Worm (Caenorhabditis elegans) whole organism, L4 larva: Measurements from ENCODE around the gene sqst-2.

Experiments
- D1046.2 ChIP-seq: fragments of 200-800 bp; sonication (Bioruptor generic); IDR thresholded peaks from 2 replicates; pipeline ENCODE4 v1.3.6; 2022; ENCODE audit warnings: missing genetic modification characterization, missing compliant biosample characterization
- ZK546.5 ChIP-seq, 2 experiments: sonication (generic microtip); optimal IDR thresholded peaks; 2 replicates each; lab custom pipeline; 2017; ENCODE audit warnings: missing biosample characterization in 2 of 2, missing genetic modification characterization in 2 of 2
- aha-1 ChIP-seq: fragments of 150-350 bp; peaks from one replicate; lab custom pipeline; 2014; ENCODE audit warnings: missing biosample characterization, missing genetic modification characterization
- aly-2 ChIP-seq: sonication (generic microtip); optimal IDR thresholded peaks from 2 replicates; lab custom pipeline; 2018; ENCODE audit warnings: missing biosample characterization, missing genetic modification characterization
- ama-1 ChIP-seq: fragments of 150-350 bp; optimal IDR thresholded peaks from 2 replicates; lab custom pipeline; 2014; ENCODE audit warnings: inconsistent platforms, mixed read lengths
- arid-1 ChIP-seq: fragments of 200-800 bp; sonication (Bioruptor generic); conservative IDR thresholded peaks from 2 replicates; pipeline ENCODE4 v1.3.6; 2022; ENCODE audit warnings: missing genetic modification reagents, missing genetic modification characterization, missing compliant biosample characterization
- ceh-28 ChIP-seq: fragments of 150-350 bp; optimal IDR thresholded peaks from 2 replicates; lab custom pipeline; 2014; ENCODE audit warnings: missing biosample characterization, missing genetic modification reagents, missing genetic modification characterization
- ceh-32 ChIP-seq: sonication (generic microtip); optimal IDR thresholded peaks from 2 replicates; lab custom pipeline; 2016; ENCODE audit warnings: mild to moderate bottlenecking, missing genetic modification characterization, missing compliant biosample characterization; ENCODE audit not compliant: poor library complexity
- ceh-44 ChIP-seq: fragments of 200-800 bp; sonication (Bioruptor generic); IDR thresholded peaks from 2 replicates; pipeline ENCODE4 v1.3.6; 2022; ENCODE audit warnings: missing genetic modification reagents, missing genetic modification characterization, missing compliant biosample characterization
- daf-8 ChIP-seq: fragments of 200-800 bp; sonication (Bioruptor generic); IDR thresholded peaks from 2 replicates; pipeline ENCODE4 v1.3.6; 2022; ENCODE audit warnings: missing genetic modification characterization, missing compliant biosample characterization
- dpl-1 ChIP-seq: fragments of 150-350 bp; optimal IDR thresholded peaks from 2 replicates; lab custom pipeline; 2014; ENCODE audit warnings: missing biosample characterization, missing genetic modification reagents, missing genetic modification characterization
- duxl-1 ChIP-seq: sonication (generic microtip); optimal IDR thresholded peaks from 2 replicates; lab custom pipeline; 2016; ENCODE audit warnings: mild to moderate bottlenecking, missing genetic modification characterization, moderate library complexity, missing compliant biosample characterization; ENCODE audit not compliant: poor library complexity
- egl-43 ChIP-seq: fragments of 200-800 bp; sonication (Bioruptor generic); IDR thresholded peaks from 2 replicates; pipeline ENCODE4 v1.3.6; 2022; ENCODE audit warnings: missing genetic modification reagents, missing genetic modification characterization, missing compliant biosample characterization
- fos-1 ChIP-seq: fragments of 150-350 bp; optimal IDR thresholded peaks from 2 replicates; lab custom pipeline; 2014; ENCODE audit warnings: missing biosample characterization, missing genetic modification characterization
- gei-8 ChIP-seq: fragments of 200-800 bp; sonication (Bioruptor generic); optimal IDR thresholded peaks from 2 replicates; lab custom pipeline; 2018; ENCODE audit warnings: mild to moderate bottlenecking, missing genetic modification characterization, missing compliant biosample characterization
- hlh-11 ChIP-seq: fragments of 200-800 bp; sonication (Bioruptor generic); optimal IDR thresholded peaks from 2 replicates; lab custom pipeline; 2018; ENCODE audit warnings: mild to moderate bottlenecking, missing genetic modification characterization, missing compliant biosample characterization
- lin-15B ChIP-seq: fragments of 150-350 bp; sonication (generic microtip); optimal IDR thresholded peaks from 3 replicates; lab custom pipeline; 2014; ENCODE audit warnings: missing biosample characterization, missing genetic modification characterization
- lir-3 ChIP-seq: sonication (generic microtip); optimal IDR thresholded peaks from 2 replicates; lab custom pipeline; 2016; ENCODE audit warnings: mild to moderate bottlenecking, missing genetic modification characterization, missing compliant biosample characterization
- mdt-29 ChIP-seq: fragments of 200-800 bp; sonication (Bioruptor generic); IDR thresholded peaks from 2 replicates; pipeline ENCODE4 v1.3.6; 2022; ENCODE audit warnings: missing genetic modification reagents, missing genetic modification characterization, missing compliant biosample characterization
- mes-2 ChIP-seq: sonication (generic microtip); optimal IDR thresholded peaks from 2 replicates; lab custom pipeline; 2016; ENCODE audit warnings: missing genotype, mild to moderate bottlenecking, missing genetic modification characterization, missing compliant biosample characterization; ENCODE audit not compliant: poor library complexity, severe bottlenecking
- nhr-237 ChIP-seq: sonication (generic microtip); optimal IDR thresholded peaks from 2 replicates; lab custom pipeline; 2017; ENCODE audit warnings: missing biosample characterization, missing genetic modification characterization
- nhr-25 ChIP-seq: sonication (generic microtip); optimal IDR thresholded peaks from 2 replicates; lab custom pipeline; 2017; ENCODE audit warnings: missing genetic modification characterization, mild to moderate bottlenecking, missing compliant biosample characterization, antibody characterized with exemption, moderate library complexity, borderline replicate concordance; ENCODE audit not compliant: insufficient read depth
- nhr-28 ChIP-seq: fragments of 150-350 bp; optimal IDR thresholded peaks from 2 replicates; lab custom pipeline; 2014; ENCODE audit warnings: missing biosample characterization, missing genetic modification characterization
- nhr-42 ChIP-seq: fragments of 200-800 bp; sonication (Bioruptor generic); IDR thresholded peaks from 2 replicates; pipeline ENCODE4 v1.3.6; 2022; ENCODE audit warnings: missing genetic modification characterization, missing compliant biosample characterization
- saeg-2 ChIP-seq: fragments of 200-800 bp; sonication (Bioruptor generic); IDR thresholded peaks from 2 replicates; pipeline ENCODE4 v1.3.6; 2022; ENCODE audit warnings: missing genetic modification reagents, missing genetic modification characterization, missing compliant biosample characterization
- set-16 ChIP-seq: fragments of 200-800 bp; sonication (Bioruptor generic); IDR thresholded peaks from 2 replicates; pipeline ENCODE4 v1.3.6; 2022; ENCODE audit warnings: missing genetic modification reagents, missing genetic modification characterization, missing compliant biosample characterization
- snpc-1.2 ChIP-seq: fragments of 200-800 bp; sonication (Bioruptor generic); IDR thresholded peaks from 2 replicates; pipeline ENCODE4 v1.3.6; 2022; ENCODE audit warnings: missing genetic modification reagents, missing genetic modification characterization, missing compliant biosample characterization
- tag-97 ChIP-seq: fragments of 200-800 bp; sonication (Bioruptor generic); IDR thresholded peaks from 2 replicates; pipeline ENCODE4 v1.3.6; 2022; ENCODE audit warnings: missing genetic modification characterization, missing compliant biosample characterization
- unc-62 ChIP-seq, 3 experiments: fragments of 150-350 bp in 1 of 3; sonication (generic microtip); optimal IDR thresholded peaks in 2 of 3; peaks in 1 of 3; 1 replicate in 1 of 3; 2 replicates in 2 of 3; lab custom pipeline; 2014 to 2017; ENCODE audit warnings: missing biosample characterization in 3 of 3, missing genetic modification characterization in 3 of 3, missing genetic modification reagents in 3 of 3, missing genotype in 1 of 3
- zfp-2 ChIP-seq: sonication (generic microtip); optimal IDR thresholded peaks from 2 replicates; lab custom pipeline; 2016; ENCODE audit warnings: mild to moderate bottlenecking, missing genetic modification characterization, missing compliant biosample characterization
- zip-11 ChIP-seq: fragments of 200-800 bp; sonication (Bioruptor generic); IDR thresholded peaks from 2 replicates; pipeline ENCODE4 v1.3.6; 2022; ENCODE audit warnings: missing genetic modification characterization, missing compliant biosample characterization
- zip-2 ChIP-seq: fragments of 150-350 bp; optimal IDR thresholded peaks from 2 replicates; lab custom pipeline; 2014; ENCODE audit warnings: missing biosample characterization, missing genetic modification characterization

sqst-2 gene

ce11 chrIV:7310842-7311241 lies 17.9 kb downstream of the sqst-2 start:
- TF ChIP-seq egl-43 (GFP tag; lab: Robert Waterston, UW) (no peak), daf-8 (GFP tag; lab: Robert Waterston, UW) (no peak), lin-15B (tag; lab: Kevin White, UChicago) (no peak), arid-1 (GFP tag; lab: Robert Waterston, UW) (no peak), unc-62 (GFP tag; optimal IDR thresholded peaks at IDR 0.05 in 1 of 2; lab: Kevin White, UChicago) (peak in 1 of 2 experiments; percentile 50), unc-62 (tag; optimal IDR thresholded peaks at IDR 0.05; lab: Kevin White, UChicago) (no peak), hlh-11 (tag; lab: Kevin White, UChicago) (no peak), fos-1 (tag; lab: Kevin White, UChicago) (no peak), ceh-28 (tag; lab: Kevin White, UChicago) (no peak), nhr-25 (tag; lab: Kevin White, UChicago) (no peak), ZK546.5 (tag; optimal IDR thresholded peaks at IDR 0.05; lab: Kevin White, UChicago) (no peak), aha-1 (tag; lab: Kevin White, UChicago) (peak; percentile 97)

- peak; percentile 81; the same call in 1 of the 2 replicates for TF ChIP-seq set-16
- no peak for TF ChIP-seq nhr-42 (GFP tag; lab: Robert Waterston, UW)
- no peak for TF ChIP-seq mdt-29 (GFP tag; lab: Robert Waterston, UW)
- peak; percentile 55; the same call in 1 of the 2 replicates for TF ChIP-seq egl-43 (GFP tag; lab: Robert Waterston, UW)
- TF ChIP-seq saeg-2 (GFP tag; lab: Robert Waterston, UW) = 0 out of 2 replicates have a peak, but pooled peaks have one; percentile 35
- no peak for TF ChIP-seq duxl-1
Observed at ce11 chrIV:7310410-7310809, 18.4 kb downstream of the sqst-2 start, which contains the start of gene grl-4. Gene grl-4 (minus strand): TSS chrIV:7310760.

DNA sequence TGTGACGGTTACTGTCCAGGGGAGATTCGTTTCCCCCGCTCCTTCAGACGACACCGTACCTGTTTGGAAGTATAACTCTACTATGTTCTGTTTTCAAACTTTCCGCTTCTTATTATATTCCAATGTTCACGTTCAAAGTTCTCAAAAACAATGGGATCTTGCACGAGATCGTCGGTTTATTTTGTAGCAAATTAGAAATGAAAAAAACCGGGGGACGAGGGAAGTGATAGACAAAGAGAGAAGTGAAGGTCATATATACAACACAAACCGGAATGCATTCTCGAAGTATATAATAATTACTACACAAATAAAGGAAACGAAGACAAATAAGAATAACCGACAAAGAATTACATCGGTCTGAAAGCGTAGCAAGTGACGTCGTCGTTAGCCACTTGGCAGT lies 19.1 kb downstream of the sqst-2 start:
- TF ChIP-seq ama-1 (peak; percentile 30), zip-11 (GFP tag; lab: Robert Waterston, UW) (no peak), nhr-28 (tag; lab: Kevin White, UChicago) (peak; percentile 12)
- TF ChIP-seq, all 104 proteins: peak for 2

DNA sequence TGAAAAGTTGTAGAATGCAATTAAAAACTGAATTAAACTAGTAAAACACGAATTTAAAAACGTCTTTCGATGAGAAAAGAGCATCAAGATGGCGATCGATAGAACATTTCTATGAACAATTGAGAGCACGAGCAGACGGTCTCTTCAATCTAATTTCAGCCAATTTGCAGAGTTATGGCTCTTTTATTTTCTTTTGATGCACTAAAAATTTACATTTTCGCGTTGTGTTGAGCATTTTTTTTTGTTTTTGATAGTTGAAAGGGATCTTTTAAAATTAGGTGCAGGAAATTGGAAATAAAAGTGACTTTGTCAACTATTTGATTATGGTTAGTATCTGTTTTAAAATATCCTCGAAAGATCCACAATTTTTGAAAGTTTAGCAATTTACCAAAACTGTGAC lies 19.8 kb downstream of the sqst-2 start, which contains the start of gene F42C5.6:
TSS of gene F42C5.6 (minus strand) at position 101 of the 400 bp plus-strand sequence.
- TF ChIP-seq hlh-11 (tag; lab: Kevin White, UChicago) (no peak), zip-11 (GFP tag; lab: Robert Waterston, UW) (no peak), zfp-2 (tag; lab: Kevin White, UChicago) (no peak), gei-8 (GFP tag; lab: Kevin White, UChicago) (no peak), ZK546.5 (tag; optimal IDR thresholded peaks at IDR 0.05; lab: Kevin White, UChicago) (no peak), ceh-32 (no peak), snpc-1.2 (GFP tag; lab: Robert Waterston, UW) (no peak), nhr-237 (tag; lab: Kevin White, UChicago) (no peak), mes-2 (tag; lab: Kevin White, UChicago) (no peak), dpl-1 (GFP tag; lab: Kevin White, UChicago) (no peak), D1046.2 (GFP tag; lab: Robert Waterston, UW) (no peak), zip-2 (no peak), ceh-44 (GFP tag; lab: Robert Waterston, UW) (no peak), daf-8 (GFP tag; lab: Robert Waterston, UW) (no peak), aly-2 (no peak), mdt-29 (GFP tag; lab: Robert Waterston, UW) (no peak), tag-97 (no peak)

DNA sequence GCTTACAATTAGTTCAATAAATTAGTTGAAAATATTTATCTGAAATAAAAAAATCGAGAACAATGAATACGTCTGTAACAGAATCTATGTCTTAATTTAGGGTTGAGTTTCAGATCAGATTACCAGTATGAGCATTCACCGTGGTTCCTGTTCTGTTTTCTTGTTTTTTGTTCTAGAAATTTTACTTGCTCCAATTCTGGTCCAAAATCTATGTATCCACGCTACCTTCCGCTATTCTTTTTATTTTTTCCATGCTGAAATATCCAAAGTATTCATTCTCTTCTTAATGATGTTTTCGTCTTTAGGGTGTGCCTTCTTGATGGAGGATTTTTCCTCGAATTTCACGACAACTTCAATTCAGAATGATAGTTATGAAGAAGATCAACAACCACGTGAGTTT lies 23.4 kb downstream of the sqst-2 start, which contains the start of gene npr-27:
TSS of gene npr-27 (plus strand) at position 301 of the 400 bp plus-strand sequence.
- TF ChIP-seq lir-3 (tag; lab: Kevin White, UChicago) (no peak), mdt-29 (GFP tag; lab: Robert Waterston, UW) (no peak)
- TF ChIP-seq, all 104 proteins: peak for 0
